Worm (Caenorhabditis elegans): ENCODE measurements around the gene gcy-14.

The gcy-14 gene

DNA sequence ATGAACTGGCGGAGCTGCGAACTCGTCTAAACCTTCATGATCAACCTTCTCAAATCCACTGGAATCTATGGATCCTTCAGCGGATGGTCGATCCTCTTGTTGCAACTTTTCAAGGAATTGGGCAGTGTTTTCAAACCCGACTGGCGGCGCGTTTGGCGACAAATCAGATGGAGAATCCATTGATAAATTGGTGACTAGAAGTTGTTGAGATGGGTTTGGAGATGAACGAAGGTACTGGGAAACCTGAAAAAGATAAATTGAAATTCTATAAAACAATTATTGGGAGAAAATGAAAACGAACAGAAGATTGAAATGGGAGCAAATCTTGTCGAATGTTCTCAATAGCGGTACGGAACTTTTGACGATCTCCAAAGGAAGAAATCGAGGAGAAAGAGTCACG, 30.0 kb downstream of the gcy-14 start:
- TF ChIP-seq fos-1 (tag; optimal IDR thresholded peaks at IDR 0.05) (no peak), daf-12 (tag; optimal IDR thresholded peaks at IDR 0.05) (no peak), nhr-11 (tag; optimal IDR thresholded peaks at IDR 0.05) (no peak), fkh-2 (tag; optimal IDR thresholded peaks at IDR 0.05) (no peak)

DNA sequence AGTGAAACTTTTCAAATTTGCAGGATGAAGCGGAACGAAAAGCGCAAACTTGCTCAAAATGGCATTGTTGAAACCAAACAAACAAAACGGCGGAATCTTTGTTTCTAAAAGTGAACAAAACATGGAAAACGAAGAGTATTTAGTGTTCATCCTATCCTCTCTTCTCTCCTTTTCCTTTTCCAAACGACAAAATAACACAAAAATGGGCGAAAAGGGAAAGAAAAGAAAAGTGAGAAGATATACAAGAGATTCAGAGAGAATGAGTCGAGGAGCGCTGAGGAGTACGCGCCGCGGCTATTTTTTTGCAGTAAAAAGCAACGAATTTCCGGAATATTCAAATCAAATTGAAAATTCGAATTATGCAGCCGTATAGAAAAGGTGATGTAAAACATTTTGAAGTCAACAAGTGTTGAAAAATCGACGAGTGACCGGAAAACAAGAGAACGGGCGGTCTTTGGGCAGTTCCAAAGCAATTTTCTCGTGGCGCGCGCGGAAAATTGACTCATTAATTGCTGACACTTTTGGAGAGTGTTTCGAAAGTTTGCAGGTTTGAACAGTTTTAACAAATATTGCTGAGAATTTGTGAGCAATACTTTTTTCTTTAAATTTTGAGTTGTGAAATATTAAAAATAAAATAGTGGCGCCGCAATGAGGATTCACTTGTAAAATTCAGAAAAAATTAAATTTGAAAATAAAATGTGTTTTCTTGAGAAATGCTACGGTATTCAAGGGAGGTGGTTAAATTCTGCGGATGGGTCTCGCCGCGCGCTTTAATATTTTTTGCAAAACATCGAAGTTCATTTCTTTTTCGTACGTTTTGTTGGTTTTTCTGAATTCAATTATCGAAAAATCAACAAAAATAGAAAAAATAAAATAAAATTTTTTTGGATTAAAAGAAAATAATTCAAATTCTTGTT, 32.7 kb downstream of the gcy-14 start:
- TF ChIP-seq R02D3.7 (tag; optimal IDR thresholded peaks at IDR 0.05), result no peak
- no peak for TF ChIP-seq lin-39 (tag; optimal IDR thresholded peaks at IDR 0.05)
- TF ChIP-seq egl-27 (tag; optimal IDR thresholded peaks at IDR 0.05), result no peak
- TF ChIP-seq nhr-67 (tag; optimal IDR thresholded peaks at IDR 0.05), result no peak
- no peak for TF ChIP-seq ztf-4 (tag; optimal IDR thresholded peaks at IDR 0.05)
- TF ChIP-seq snpc-4 (tag; optimal IDR thresholded peaks at IDR 0.05), result no peak
- no peak for TF ChIP-seq unc-39 (tag; optimal IDR thresholded peaks at IDR 0.05)
- no peak for TF ChIP-seq ama-1 (optimal IDR thresholded peaks at IDR 0.05)
- TF ChIP-seq ceh-9 (tag; optimal IDR thresholded peaks at IDR 0.05), result no peak
- TF ChIP-seq fkh-2 (tag; optimal IDR thresholded peaks at IDR 0.05), result no peak
- TF ChIP-seq eor-1 (tag; optimal IDR thresholded peaks at IDR 0.05), result no peak
- no peak for TF ChIP-seq nhr-237 (tag; optimal IDR thresholded peaks at IDR 0.05)
- no peak for TF ChIP-seq pha-4 (tag; optimal IDR thresholded peaks at IDR 0.05)
- TF ChIP-seq jun-1 (tag; optimal IDR thresholded peaks at IDR 0.05), result no peak
- TF ChIP-seq fkh-10 (GFP tag; optimal IDR thresholded peaks at IDR 0.05), result no peak
- no peak for TF ChIP-seq nhr-12 (tag; optimal IDR thresholded peaks at IDR 0.05)
- no peak for TF ChIP-seq nhr-77 (tag; optimal IDR thresholded peaks at IDR 0.05)

- TF ChIP-seq lin-39 (tag; optimal IDR thresholded peaks at IDR 0.05) (peak; percentile 84), nhr-11 (tag; optimal IDR thresholded peaks at IDR 0.05) (no peak), mdl-1 (tag; optimal IDR thresholded peaks at IDR 0.05) (peak; percentile 50), hmg-11 (tag; optimal IDR thresholded peaks at IDR 0.05) (peak; percentile 70), nhr-77 (tag; optimal IDR thresholded peaks at IDR 0.05) (no peak), sea-2 (GFP tag; optimal IDR thresholded peaks at IDR 0.05) (no peak), egl-5 (tag; optimal IDR thresholded peaks at IDR 0.05) (no peak), nfya-1 (tag; optimal IDR thresholded peaks at IDR 0.05; ENCODE audit: insufficient read depth) (peak; percentile 71)
Measured at ce11 chrV:14833219-14833618, 34.9 kb downstream of the gcy-14 start.

- no peak for TF ChIP-seq unc-39 (tag; optimal IDR thresholded peaks at IDR 0.05)
- no peak for TF ChIP-seq nfya-1 (tag; optimal IDR thresholded peaks at IDR 0.05; ENCODE audit: insufficient read depth)
- no peak for TF ChIP-seq mml-1 (tag; optimal IDR thresholded peaks at IDR 0.05)
- no peak for TF ChIP-seq jun-1 (tag; optimal IDR thresholded peaks at IDR 0.05)
- TF ChIP-seq pqm-1 (tag; optimal IDR thresholded peaks at IDR 0.05), result no peak
- TF ChIP-seq eor-1 (tag; optimal IDR thresholded peaks at IDR 0.05), result no peak
- TF ChIP-seq egl-5 (tag; optimal IDR thresholded peaks at IDR 0.05), result no peak
- TF ChIP-seq unc-62 (GFP tag; optimal IDR thresholded peaks at IDR 0.05), result no peak
- no peak for TF ChIP-seq elt-2 (tag; optimal IDR thresholded peaks at IDR 0.05)
Measured at ce11 chrV:14832789-14833187, 35.3 kb downstream of the gcy-14 start.

- peak; percentile 58 for TF ChIP-seq pha-4 (tag; optimal IDR thresholded peaks at IDR 0.05)
- TF ChIP-seq daf-12 (tag; optimal IDR thresholded peaks at IDR 0.05), result no peak
Measured at ce11 chrV:14832121-14832788, 35.8 kb downstream of the gcy-14 start.

- no peak for TF ChIP-seq unc-39 (tag; optimal IDR thresholded peaks at IDR 0.05)
- TF ChIP-seq nhr-67 (tag; optimal IDR thresholded peaks at IDR 0.05), result no peak
- peak; percentile 70 for TF ChIP-seq elt-1 (tag; optimal IDR thresholded peaks at IDR 0.05)
- TF ChIP-seq nhr-25 (tag; optimal IDR thresholded peaks at IDR 0.05), result peak; percentile 8
- TF ChIP-seq hmg-11 (tag; optimal IDR thresholded peaks at IDR 0.05), result no peak
- TF ChIP-seq nhr-28 (tag; optimal IDR thresholded peaks at IDR 0.05), result no peak
- TF ChIP-seq jun-1 (tag; optimal IDR thresholded peaks at IDR 0.05), result no peak
- no peak for TF ChIP-seq elt-2 (tag; optimal IDR thresholded peaks at IDR 0.05)
- TF ChIP-seq ceh-9 (tag; optimal IDR thresholded peaks at IDR 0.05), result no peak
- TF ChIP-seq pqm-1 (tag; optimal IDR thresholded peaks at IDR 0.05), result no peak
- TF ChIP-seq lin-39 (tag; optimal IDR thresholded peaks at IDR 0.05), result peak; percentile 41
- no peak for TF ChIP-seq ztf-11 (tag; optimal IDR thresholded peaks at IDR 0.05)
- peak; percentile 31 for TF ChIP-seq unc-62 (GFP tag; optimal IDR thresholded peaks at IDR 0.05)
- TF ChIP-seq pha-4 (tag; optimal IDR thresholded peaks at IDR 0.05), result no peak
Measured at ce11 chrV:14831460-14832120, 36.5 kb downstream of the gcy-14 start.

Measured in whole organism, L3 larva.